Fruit fly (Drosophila melanogaster) whole organism, embryonic: ENCODE results near the gene kra.

Experiments
- Aef1 ChIP-seq: fragments of 200-800 bp; sonication (Bioruptor generic); IDR thresholded peaks from 3 replicates; pipeline ENCODE4 v1.3.6; 2022; ENCODE audit warnings: missing biosample characterization, missing genetic modification characterization
- CG10209 ChIP-seq: fragments of 200-800 bp; sonication (Bioruptor generic); optimal IDR thresholded peaks from 3 replicates; lab custom pipeline; 2017; ENCODE audit warnings: missing biosample characterization, mild to moderate bottlenecking, missing genetic modification characterization, missing genetic modification reagents
- CG10274 ChIP-seq: fragments of 200-800 bp; sonication (Bioruptor generic); optimal IDR thresholded peaks from 3 replicates; lab custom pipeline; 2017; ENCODE audit warnings: missing biosample characterization, mild to moderate bottlenecking, missing genetic modification characterization
- CG10462 ChIP-seq: fragments of 200-800 bp; sonication (Bioruptor generic); optimal IDR thresholded peaks from 2 replicates; lab custom pipeline; 2016; ENCODE audit warnings: missing biosample characterization, missing genetic modification characterization
- CG10565 ChIP-seq: fragments of 200-800 bp; sonication (Bioruptor generic); optimal IDR thresholded peaks from 3 replicates; lab custom pipeline; 2016; ENCODE audit warnings: missing biosample characterization, mild to moderate bottlenecking, missing genetic modification characterization
- CG10959 ChIP-seq: fragments of 200-800 bp; sonication (Bioruptor generic); IDR thresholded peaks from 2 replicates; pipeline ENCODE4 v1.3.6; 2022; ENCODE audit warnings: missing biosample characterization, missing genetic modification characterization
- CG12744 ChIP-seq: fragments of 200-800 bp; sonication (Bioruptor generic); optimal IDR thresholded peaks from 2 replicates; lab custom pipeline; 2016; ENCODE audit warnings: missing biosample characterization, missing genetic modification characterization
- CG13894 ChIP-seq: fragments of 200-800 bp; sonication (Bioruptor generic); optimal IDR thresholded peaks from 3 replicates; lab custom pipeline; 2018; ENCODE audit warnings: missing biosample characterization, mild to moderate bottlenecking, missing genetic modification characterization, moderate library complexity
- CG15269 ChIP-seq: fragments of 200-800 bp; sonication (Bioruptor generic); optimal IDR thresholded peaks from 2 replicates; lab custom pipeline; 2018; ENCODE audit warnings: missing biosample characterization, mild to moderate bottlenecking, missing genetic modification characterization, moderate library complexity
- CG17359 ChIP-seq: fragments of 200-800 bp; sonication (Bioruptor generic); optimal IDR thresholded peaks from 3 replicates; lab custom pipeline; 2018; ENCODE audit warnings: missing biosample characterization, mild to moderate bottlenecking, missing genetic modification characterization, moderate library complexity
- CG2199 ChIP-seq: fragments of 200-800 bp; sonication (Bioruptor generic); IDR thresholded peaks from 3 replicates; pipeline ENCODE4 v1.3.6; 2022; ENCODE audit warnings: missing biosample characterization, missing genetic modification characterization
- CG2678 ChIP-seq: fragments of 200-800 bp; sonication (Bioruptor generic); optimal IDR thresholded peaks from 3 replicates; lab custom pipeline; 2019; ENCODE audit warnings: missing biosample characterization, mild to moderate bottlenecking, missing genetic modification characterization, moderate library complexity
- CG2875 ChIP-seq: fragments of 200-800 bp; sonication (Bioruptor generic); optimal IDR thresholded peaks from 2 replicates; lab custom pipeline; 2017; ENCODE audit warnings: missing biosample characterization, mild to moderate bottlenecking, missing genetic modification characterization, missing genetic modification reagents
- CG31441 ChIP-seq: fragments of 200-800 bp; sonication (Bioruptor generic); IDR thresholded peaks from 2 replicates; pipeline ENCODE4 v1.3.6; 2022; ENCODE audit warnings: missing biosample characterization, missing genetic modification characterization
- CG33213 ChIP-seq: fragments of 200-800 bp; sonication (Bioruptor generic); optimal IDR thresholded peaks from 3 replicates; lab custom pipeline; 2016; ENCODE audit warnings: missing biosample characterization, missing genetic modification characterization
- CG33557 ChIP-seq: fragments of 200-800 bp; sonication (Bioruptor generic); optimal IDR thresholded peaks from 2 replicates; lab custom pipeline; 2019; ENCODE audit warnings: missing biosample characterization, mild to moderate bottlenecking, missing genetic modification characterization, moderate library complexity
- CG34422 ChIP-seq: fragments of 200-800 bp; sonication (Bioruptor generic); IDR thresholded peaks from 3 replicates; pipeline ENCODE4 v1.3.6; 2022; ENCODE audit warnings: missing biosample characterization, missing genetic modification characterization
- CG7786 ChIP-seq: fragments of 200-800 bp; sonication (Bioruptor generic); optimal IDR thresholded peaks from 2 replicates; lab custom pipeline; 2016; ENCODE audit warnings: missing biosample characterization, missing genetic modification characterization
- CG8478 ChIP-seq: fragments of >200 bp; optimal IDR thresholded peaks from 2 replicates; lab custom pipeline; 2018
- Camta ChIP-seq: fragments of 200-800 bp; sonication (Bioruptor generic); optimal IDR thresholded peaks from 2 replicates; lab custom pipeline; 2016; ENCODE audit warnings: missing biosample characterization, missing genetic modification characterization
- Dek ChIP-seq: fragments of 200-800 bp; sonication (Bioruptor generic); optimal IDR thresholded peaks from 3 replicates; lab custom pipeline; 2019; ENCODE audit warnings: missing biosample characterization, mild to moderate bottlenecking, missing genetic modification characterization, moderate library complexity
- Dp ChIP-seq: fragments of 200-800 bp; sonication (Bioruptor generic); optimal IDR thresholded peaks from 2 replicates; lab custom pipeline; 2018; ENCODE audit warnings: missing biosample characterization, mild to moderate bottlenecking, missing genetic modification characterization, moderate library complexity
- Eip74EF ChIP-seq, 2 experiments: fragments of 200-800 bp in 1 of 2; fragments of >200 bp in 1 of 2; sonication (Bioruptor generic) in 1 of 2; optimal IDR thresholded peaks; 2 replicates each; lab custom pipeline; 2017 to 2019; ENCODE audit warnings: missing biosample characterization in 2 of 2, missing genetic modification characterization in 2 of 2, mild to moderate bottlenecking in 1 of 2, moderate library complexity in 1 of 2
- Fer1 ChIP-seq: fragments of 200-800 bp; sonication (Bioruptor generic); optimal IDR thresholded peaks from 2 replicates; lab custom pipeline; 2017; ENCODE audit warnings: missing biosample characterization, mild to moderate bottlenecking, missing genetic modification characterization
- HLH54F ChIP-seq: fragments of 200-800 bp; sonication (Bioruptor generic); optimal IDR thresholded peaks from 3 replicates; lab custom pipeline; 2016; ENCODE audit warnings: missing biosample characterization, missing genetic modification characterization
- Lpt ChIP-seq: fragments of >200 bp; optimal IDR thresholded peaks from 2 replicates; lab custom pipeline; 2018; ENCODE audit warnings: missing biosample characterization, missing genetic modification characterization
- Opbp ChIP-seq: fragments of 200-800 bp; sonication (Bioruptor generic); IDR thresholded peaks from 3 replicates; pipeline ENCODE4 v1.3.6; 2022; ENCODE audit warnings: missing biosample characterization, missing genetic modification characterization; ENCODE audit not compliant: partially characterized antibody
- Sin3A ChIP-seq: fragments of >200 bp; optimal IDR thresholded peaks from 2 replicates; lab custom pipeline; 2018
- Ssrp ChIP-seq: fragments of 200-800 bp; sonication (Bioruptor generic); optimal IDR thresholded peaks from 2 replicates; lab custom pipeline; 2018; ENCODE audit warnings: missing biosample characterization, mild to moderate bottlenecking, missing genetic modification characterization, moderate library complexity
- Usf ChIP-seq: fragments of 200-800 bp; sonication (Bioruptor generic); optimal IDR thresholded peaks from 2 replicates; lab custom pipeline; 2017; ENCODE audit warnings: missing genotype, missing biosample characterization, missing genetic modification characterization
- ara ChIP-seq: fragments of 200-800 bp; sonication (Bioruptor generic); IDR thresholded peaks from 2 replicates; pipeline ENCODE4 v1.3.6; 2022; ENCODE audit warnings: missing biosample characterization, missing genetic modification characterization
- cad ChIP-seq: fragments of >200 bp; optimal IDR thresholded peaks from 2 replicates; lab custom pipeline; 2017; ENCODE audit warnings: missing biosample characterization, missing genetic modification characterization
- chif ChIP-seq, 2 experiments: fragments of 200-800 bp; sonication (Bioruptor generic); optimal IDR thresholded peaks; 3 replicates each; lab custom pipeline; 2016; ENCODE audit warnings: missing biosample characterization in 2 of 2, missing genetic modification characterization in 2 of 2
- chinmo ChIP-seq: fragments of 200-800 bp; sonication (Bioruptor generic); IDR thresholded peaks from 4 replicates; pipeline ENCODE4 v1.3.6; 2022; ENCODE audit warnings: missing biosample characterization, missing genetic modification characterization; ENCODE audit not compliant: partially characterized antibody
- chn ChIP-seq: fragments of 200-800 bp; sonication (Bioruptor generic); optimal IDR thresholded peaks from 2 replicates; lab custom pipeline; 2016; ENCODE audit warnings: missing biosample characterization, missing genetic modification characterization
- dmrt11E ChIP-seq: fragments of 200-800 bp; sonication (Bioruptor generic); optimal IDR thresholded peaks from 3 replicates; lab custom pipeline; 2018; ENCODE audit warnings: missing biosample characterization, mild to moderate bottlenecking, missing genetic modification characterization, moderate library complexity
- gfzf ChIP-seq: fragments of 200-800 bp; sonication (Bioruptor generic); optimal IDR thresholded peaks from 2 replicates; lab custom pipeline; 2016; ENCODE audit warnings: missing biosample characterization, mild to moderate bottlenecking, missing genetic modification characterization, moderate library complexity
- grn ChIP-seq: fragments of 200-800 bp; sonication (Bioruptor generic); optimal IDR thresholded peaks from 3 replicates; lab custom pipeline; 2017; ENCODE audit warnings: missing biosample characterization, missing genetic modification characterization
- knrl ChIP-seq: fragments of 200-800 bp; sonication (Bioruptor generic); IDR thresholded peaks from 3 replicates; pipeline ENCODE4 v1.3.6; 2022; ENCODE audit warnings: missing biosample characterization, missing genetic modification characterization; ENCODE audit not compliant: partially characterized antibody
- lola ChIP-seq, 3 experiments: fragments of >200 bp in 2 of 3; fragments of 200-800 bp in 1 of 3; sonication (Bioruptor generic) in 1 of 3; optimal IDR thresholded peaks; 2 replicates each; lab custom pipeline; 2017 to 2019; ENCODE audit warnings: missing biosample characterization in 3 of 3, missing genetic modification characterization in 3 of 3, mild to moderate bottlenecking in 1 of 3, moderate library complexity in 1 of 3
- lov ChIP-seq, 2 experiments: fragments of 200-800 bp in 1 of 2; fragments of >200 bp in 1 of 2; sonication (Bioruptor generic) in 1 of 2; IDR thresholded peaks in 1 of 2; optimal IDR thresholded peaks in 1 of 2; 2 replicates in 1 of 2; 3 replicates in 1 of 2; pipeline versions ENCODE4 v1.3.6 to Lab custom; 2017 to 2022; ENCODE audit warnings: missing biosample characterization in 1 of 2, missing genetic modification characterization in 1 of 2
- mld ChIP-seq: fragments of 200-800 bp; sonication (Bioruptor generic); IDR thresholded peaks from 3 replicates; pipeline ENCODE4 v1.3.6; 2022; ENCODE audit warnings: missing biosample characterization, missing genetic modification characterization; ENCODE audit not compliant: partially characterized antibody
- pb ChIP-seq: fragments of 200-800 bp; sonication (Bioruptor generic); optimal IDR thresholded peaks from 3 replicates; lab custom pipeline; 2016; ENCODE audit warnings: missing biosample characterization, missing genetic modification characterization
- pita ChIP-seq: fragments of 200-800 bp; sonication (Bioruptor generic); optimal IDR thresholded peaks from 2 replicates; lab custom pipeline; 2017; ENCODE audit warnings: missing biosample characterization, mild to moderate bottlenecking, missing genetic modification characterization
- rib ChIP-seq: fragments of 200-800 bp; sonication (Bioruptor generic); IDR thresholded peaks from 2 replicates; pipeline ENCODE4 v1.3.6; 2022; ENCODE audit warnings: missing biosample characterization, missing genetic modification characterization
- sc ChIP-seq, 3 experiments: fragments of >200 bp in 2 of 3; fragments of 200-800 bp in 1 of 3; sonication (Bioruptor generic) in 1 of 3; optimal IDR thresholded peaks; 2 replicates in 2 of 3; 3 replicates in 1 of 3; lab custom pipeline; 2017; ENCODE audit warnings: mild to moderate bottlenecking in 1 of 3, missing biosample characterization in 1 of 3, missing genetic modification characterization in 1 of 3, missing genetic modification reagents in 1 of 3
- schlank ChIP-seq: fragments of 200-800 bp; sonication (Bioruptor generic); optimal IDR thresholded peaks from 2 replicates; lab custom pipeline; 2018; ENCODE audit warnings: missing biosample characterization, mild to moderate bottlenecking, missing genetic modification characterization
- sim ChIP-seq: fragments of 200-800 bp; sonication (Bioruptor generic); IDR thresholded peaks from 2 replicates; pipeline ENCODE4 v1.3.6; 2022; ENCODE audit warnings: missing biosample characterization, missing genetic modification characterization
- tna ChIP-seq: fragments of 200-800 bp; sonication (Bioruptor generic); IDR thresholded peaks from 2 replicates; pipeline ENCODE4 v1.3.6; 2022; ENCODE audit warnings: missing biosample characterization, missing genetic modification characterization; ENCODE audit not compliant: partially characterized antibody

kra gene

dm6 chr3R:5600361-5601043 lies 434 bp downstream of the kra start (continued):
- TF ChIP-seq Camta (no peak), CG31441 (no peak), CG13894 (tag; lab: Kevin White, UChicago) (peak; percentile 77), Ssrp (tag; lab: Kevin White, UChicago) (no peak), ara (no peak), chinmo (GFP tag; lab: Robert Waterston, UW) (no peak), dmrt11E (tag; lab: Kevin White, UChicago) (no peak), HLH54F (GFP tag; lab: Kevin White, UChicago) (no peak), Usf (GFP tag; lab: Kevin White, UChicago) (no peak), CG33557 (GFP tag; lab: Kevin White, UChicago) (peak; percentile 18), schlank (no peak), Opbp (GFP tag; lab: Robert Waterston, UW) (no peak), Lpt (GFP tag; lab: Kevin White, UChicago) (no peak), tna (no peak), gfzf (GFP tag; lab: Kevin White, UChicago) (no peak), CG10462 (GFP tag; lab: Kevin White, UChicago) (no peak), rib (no peak), chn (GFP tag; lab: Kevin White, UChicago) (no peak), lola (GFP tag; optimal IDR thresholded peaks at IDR 0.05; lab: Kevin White, UChicago) (no peak), Fer1 (GFP tag; lab: Kevin White, UChicago) (peak; percentile 42), CG2875 (GFP tag; lab: Kevin White, UChicago) (no peak), Eip74EF (GFP tag; optimal IDR thresholded peaks at IDR 0.05; lab: Kevin White, UChicago) (peak in 1 of 2 experiments; percentile 33), CG17359 (tag; lab: Kevin White, UChicago) (no peak), CG10959 (no peak), CG34422 (GFP tag; lab: Robert Waterston, UW) (no peak), CG8478 (lab: Kevin White, UChicago) (no peak), CG10274 (GFP tag; lab: Kevin White, UChicago) (no peak), CG10209 (GFP tag; lab: Kevin White, UChicago) (no peak), knrl (GFP tag; lab: Robert Waterston, UW) (no peak), chif (GFP tag; optimal IDR thresholded peaks at IDR 0.05; lab: Kevin White, UChicago) (no peak), lov (optimal IDR thresholded peaks at IDR 0.05; lab: Kevin White, UChicago) (no peak), lov (GFP tag; IDR thresholded peaks at IDR 0.05; lab: Robert Waterston, UW) (no peak), pita (GFP tag; lab: Kevin White, UChicago) (no peak), Aef1 (GFP tag; lab: Robert Waterston, UW) (no peak), CG2678 (tag; lab: Kevin White, UChicago) (peak; percentile 30), Dp (GFP tag; lab: Kevin White, UChicago) (no peak), pb (peak; percentile 5), cad (GFP tag; lab: Kevin White, UChicago) (no peak), sc (optimal IDR thresholded peaks at IDR 0.05; lab: Kevin White, UChicago) (no peak), sc (GFP tag; optimal IDR thresholded peaks at IDR 0.05; lab: Kevin White, UChicago) (no peak), CG7786 (GFP tag; lab: Kevin White, UChicago) (no peak), mld (GFP tag; lab: Robert Waterston, UW) (no peak), Sin3A (lab: Kevin White, UChicago) (no peak), CG33213 (no peak), CG10565 (no peak), CG15269 (tag; lab: Kevin White, UChicago) (no peak), sim (GFP tag; lab: Robert Waterston, UW) (no peak), CG12744 (GFP tag; lab: Kevin White, UChicago) (no peak), grn (no peak), CG2199 (GFP tag; lab: Robert Waterston, UW) (no peak), Dek (tag; lab: Kevin White, UChicago) (no peak)
